Worm (Caenorhabditis elegans) whole organism, late embryonic: ENCODE results near the gene Y22D7AL.9.

Source experiments
- ahr-1 ChIP-seq: sonication (generic microtip); optimal IDR thresholded peaks from 2 replicates; lab custom pipeline; 2016; ENCODE audit warnings: missing genetic modification characterization, missing compliant biosample characterization
- ama-1 ChIP-seq: fragments of 150-350 bp; optimal IDR thresholded peaks from 2 replicates; lab custom pipeline; 2014

ce11 chrIII:1662405-1662804 lies 48.6 kb upstream of the Y22D7AL.9 start:
- TF ChIP-seq ahr-1 (tag; lab: Kevin White, UChicago) (no peak), ama-1 (lab: Kevin White, UChicago) (no peak)
